Fruit fly (Drosophila melanogaster) whole organism, prepupa: ENCODE results near the gene Grip75.

ENCODE experiments used
- CG11902 ChIP-seq: fragments of 200-800 bp; sonication (Bioruptor generic); optimal IDR thresholded peaks from 3 replicates; lab custom pipeline; 2016; ENCODE audit warnings: missing biosample characterization, missing genetic modification characterization
- CG6792 ChIP-seq: fragments of 200-800 bp; sonication (Bioruptor generic); optimal IDR thresholded peaks from 3 replicates; lab custom pipeline; 2016; ENCODE audit warnings: missing biosample characterization, missing genetic modification characterization
- CG8319 ChIP-seq: fragments of 200-800 bp; sonication (Bioruptor generic); optimal IDR thresholded peaks from 3 replicates; lab custom pipeline; 2016; ENCODE audit warnings: missing biosample characterization, missing genetic modification characterization
- Eip75B ChIP-seq: fragments of 200-800 bp; sonication (Bioruptor generic); optimal IDR thresholded peaks from 3 replicates; lab custom pipeline; 2016; ENCODE audit warnings: missing biosample characterization, missing genetic modification characterization
- Eip78C ChIP-seq: fragments of 200-800 bp; sonication (Bioruptor generic); peaks from one replicate; lab custom pipeline; 2016; ENCODE audit warnings: missing biosample characterization, missing genetic modification characterization
- Ets21C ChIP-seq: fragments of 200-800 bp; sonication (Bioruptor generic); optimal IDR thresholded peaks from 3 replicates; lab custom pipeline; 2016; ENCODE audit warnings: missing biosample characterization, missing genetic modification characterization
- Hr39 ChIP-seq: fragments of 200-800 bp; sonication (Bioruptor generic); optimal IDR thresholded peaks from 2 replicates; lab custom pipeline; 2016; ENCODE audit warnings: missing biosample characterization, missing genetic modification characterization
- Hr4 ChIP-seq: fragments of 200-800 bp; sonication (Bioruptor generic); optimal IDR thresholded peaks from 3 replicates; lab custom pipeline; 2016; ENCODE audit warnings: missing biosample characterization, missing genetic modification characterization
- Lpt ChIP-seq: fragments of 200-800 bp; sonication (Bioruptor generic); optimal IDR thresholded peaks from 3 replicates; lab custom pipeline; 2016; ENCODE audit warnings: missing biosample characterization, missing genetic modification characterization
- achi ChIP-seq: fragments of 200-800 bp; sonication (Bioruptor generic); optimal IDR thresholded peaks from 3 replicates; lab custom pipeline; 2016; ENCODE audit warnings: missing biosample characterization, missing genetic modification characterization
- ss ChIP-seq, 2 experiments: fragments of 200-800 bp; sonication (Bioruptor generic); optimal IDR thresholded peaks; 2 replicates in 1 of 2; 3 replicates in 1 of 2; lab custom pipeline; 2017 to 2018; ENCODE audit warnings: mild to moderate bottlenecking in 2 of 2, missing biosample characterization in 2 of 2, missing genetic modification characterization in 2 of 2, moderate library complexity in 1 of 2

dm6 chr2L:10513837-10514499, 30.9 kb downstream of the Grip75 start:
- no peak for TF ChIP-seq Ets21C
- no peak for TF ChIP-seq CG8319 (GFP tag; lab: Kevin White, UChicago)
- TF ChIP-seq CG6792 (GFP tag; lab: Kevin White, UChicago): no peak
- no peak for TF ChIP-seq CG11902 (GFP tag; lab: Kevin White, UChicago)
- no peak for TF ChIP-seq Eip75B (GFP tag; lab: Kevin White, UChicago)
- peak; percentile 55 for TF ChIP-seq Eip78C (GFP tag; lab: Kevin White, UChicago)
- no peak for TF ChIP-seq achi (GFP tag; lab: Kevin White, UChicago)
- no peak for TF ChIP-seq Lpt (GFP tag; lab: Kevin White, UChicago)
- no peak for TF ChIP-seq ss (GFP tag; optimal IDR thresholded peaks at IDR 0.05; lab: Kevin White, UChicago)
- no peak for TF ChIP-seq Hr4
- no peak for TF ChIP-seq Hr39
